Worm (Caenorhabditis elegans): ENCODE measurements around the gene clip-1.

DNA sequence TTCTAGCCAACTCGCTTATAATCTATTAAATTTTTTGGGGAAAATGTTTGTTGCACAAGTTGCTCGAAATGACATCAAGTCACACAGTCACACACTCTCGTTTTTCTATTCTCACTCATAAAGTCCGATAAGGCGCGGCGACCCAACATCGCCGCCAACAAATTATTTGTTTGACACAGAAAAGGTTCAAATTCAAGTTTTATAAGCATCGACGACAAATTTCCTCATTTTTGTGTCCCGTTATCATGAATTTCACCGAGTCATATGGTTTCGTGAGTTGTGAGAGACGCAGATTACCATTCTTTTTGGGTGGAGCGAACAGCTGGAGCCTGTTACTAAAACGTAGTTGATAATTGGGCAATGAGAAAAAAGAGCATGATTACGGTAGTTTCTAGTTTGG is 21.0 kb upstream of the clip-1 start:
- TF ChIP-seq hlh-17 (GFP tag; optimal IDR thresholded peaks at IDR 0.05; ENCODE audit: borderline replicate concordance), result no peak
- no peak for TF ChIP-seq elt-3 (tag; optimal IDR thresholded peaks at IDR 0.05)
- no peak for TF ChIP-seq snpc-4 (tag; optimal IDR thresholded peaks at IDR 0.05)
- no peak for TF ChIP-seq unc-62 (GFP tag; optimal IDR thresholded peaks at IDR 0.05)
- TF ChIP-seq ceh-82 (tag; optimal IDR thresholded peaks at IDR 0.05), result no peak
- TF ChIP-seq nhr-76 (tag; optimal IDR thresholded peaks at IDR 0.05), result no peak
- TF ChIP-seq zag-1 (tag; optimal IDR thresholded peaks at IDR 0.05), result no peak

Data from whole organism, L1 larva.